Fruit fly (Drosophila melanogaster): ENCODE data around the gene CG43232.

CG43232 gene

dm6 chr2L:6913964-6914363 is 18.0 kb upstream of the CG43232 start, which contains the start of gene Wee1 (continued):
- TF ChIP-seq CG2120 (GFP tag; optimal IDR thresholded peaks at IDR 0.05) (no peak), stwl (tag; optimal IDR thresholded peaks at IDR 0.05) (peak; percentile 56), row (GFP tag; IDR thresholded peaks at IDR 0.05) (peak; percentile 50; the same call in 1 of the 3 replicates), Sry-β (GFP tag; optimal IDR thresholded peaks at IDR 0.05) (peak; percentile 48), pfk (GFP tag; optimal IDR thresholded peaks at IDR 0.05) (no peak), pita (GFP tag; optimal IDR thresholded peaks at IDR 0.05) (no peak), crp (GFP tag; optimal IDR thresholded peaks at IDR 0.05) (peak in 1 of 2 experiments; percentile 7), dimm (GFP tag; IDR thresholded peaks at IDR 0.05) (no peak), CG3407 (GFP tag; optimal IDR thresholded peaks at IDR 0.05) (no peak), Pdp1 (GFP tag; optimal IDR thresholded peaks at IDR 0.05) (peak in 1 of 2 experiments; percentile 45), rib (GFP tag; IDR thresholded peaks at IDR 0.05) (no peak), NC2β (GFP tag; optimal IDR thresholded peaks at IDR 0.05) (peak; percentile 8), oc (tag; optimal IDR thresholded peaks at IDR 0.05) (no peak), CG15601 (tag; optimal IDR thresholded peaks at IDR 0.05) (peak; percentile 13), Lhr (GFP tag; optimal IDR thresholded peaks at IDR 0.05) (peak; percentile 71), CG10979 (tag; optimal IDR thresholded peaks at IDR 0.05) (no peak), mirr (GFP tag; optimal IDR thresholded peaks at IDR 0.05) (no peak), Hr39 (optimal IDR thresholded peaks at IDR 0.05) (no peak), CG16813 (GFP tag; IDR thresholded peaks at IDR 0.05; ENCODE audit: partially characterized antibody) (no peak; the same call in 2 of the 3 replicates), esg (GFP tag; conservative IDR thresholded peaks at IDR 0.05) (no peak), CHES-1-like (GFP tag; optimal IDR thresholded peaks at IDR 0.05) (peak; percentile 66), CG2712 (tag; optimal IDR thresholded peaks at IDR 0.05) (peak; percentile 21), sd (tag; optimal IDR thresholded peaks at IDR 0.05) (peak; percentile 95), CG2116 (GFP tag; optimal IDR thresholded peaks at IDR 0.05) (peak; percentile 63), nmo (GFP tag; optimal IDR thresholded peaks at IDR 0.05) (peak; percentile 84), CG3847 (GFP tag; IDR thresholded peaks at IDR 0.05) (peak; percentile 71), CG13296 (GFP tag; optimal IDR thresholded peaks at IDR 0.05) (no peak), ewg (GFP tag; optimal IDR thresholded peaks at IDR 0.05) (peak; percentile 25), nerfin-1 (tag; optimal IDR thresholded peaks at IDR 0.05) (peak; percentile 99), CG4617 (GFP tag; optimal IDR thresholded peaks at IDR 0.05; ENCODE audit: borderline replicate concordance) (peak; percentile 78), E2f2 (GFP tag; IDR thresholded peaks at IDR 0.05) (peak; percentile 97), CG9437 (GFP tag; optimal IDR thresholded peaks at IDR 0.05) (no peak), Elba2 (GFP tag; optimal IDR thresholded peaks at IDR 0.05) (peak; percentile 30), CG12942 (GFP tag; optimal IDR thresholded peaks at IDR 0.05) (no peak), Spps (tag; optimal IDR thresholded peaks at IDR 0.05) (no peak), psq (GFP tag; optimal IDR thresholded peaks at IDR 0.05) (no peak), zen2 (GFP tag; IDR thresholded peaks at IDR 0.05; ENCODE audit: partially characterized antibody) (no peak), CG15514 (GFP tag; optimal IDR thresholded peaks at IDR 0.05) (peak; percentile 51), vvl (GFP tag; IDR thresholded peaks at IDR 0.05) (no peak), CG12391 (tag; optimal IDR thresholded peaks at IDR 0.05) (peak; percentile 39), CG10543 (GFP tag; optimal IDR thresholded peaks at IDR 0.05) (no peak), Nf-YC (tag; optimal IDR thresholded peaks at IDR 0.05) (no peak), Fer2 (tag; optimal IDR thresholded peaks at IDR 0.05) (no peak), CG18619 (GFP tag; optimal IDR thresholded peaks at IDR 0.05) (no peak), CG12299 (tag; optimal IDR thresholded peaks at IDR 0.05) (no peak), MESR4 (GFP tag; optimal IDR thresholded peaks at IDR 0.05) (peak; percentile 59), CG8924 (tag; optimal IDR thresholded peaks at IDR 0.05) (no peak), kah (GFP tag; optimal IDR thresholded peaks at IDR 0.05) (no peak), CG14710 (tag; optimal IDR thresholded peaks at IDR 0.05) (peak; percentile 58), YL-1 (GFP tag; optimal IDR thresholded peaks at IDR 0.05) (peak; percentile 75)
